Worm (Caenorhabditis elegans) whole organism, midembryonic: ENCODE measurements around the gene F12A10.9.

Source experiments
- T22C8.4 ChIP-seq: fragments of 200-800 bp; sonication (Bioruptor generic); IDR thresholded peaks from 2 replicates; pipeline ENCODE4 v1.3.6; 2022; ENCODE audit warnings: missing genetic modification characterization, missing compliant biosample characterization
- cog-1 ChIP-seq: sonication (generic microtip); optimal IDR thresholded peaks from 2 replicates; lab custom pipeline; 2016; ENCODE audit warnings: missing genetic modification characterization, missing compliant biosample characterization
- flt-1 ChIP-seq: fragments of 200-800 bp; sonication (Bioruptor generic); IDR thresholded peaks from 2 replicates; pipeline ENCODE4 v1.3.6; 2022; ENCODE audit warnings: missing genetic modification characterization, missing compliant biosample characterization
- klf-2 ChIP-seq: fragments of 200-800 bp; sonication (Bioruptor generic); conservative IDR thresholded peaks from 2 replicates; pipeline ENCODE4 v1.3.6; 2022; ENCODE audit warnings: missing genetic modification reagents, missing genetic modification characterization, missing compliant biosample characterization
- med-1 ChIP-seq: sonication (generic microtip); optimal IDR thresholded peaks from 2 replicates; lab custom pipeline; 2017; ENCODE audit warnings: missing genetic modification characterization, mild to moderate bottlenecking, missing compliant biosample characterization, antibody characterized with exemption, missing genetic modification reagents; ENCODE audit not compliant: insufficient read depth
- ref-1 ChIP-seq: fragments of 200-800 bp; sonication (Bioruptor generic); conservative IDR thresholded peaks from 2 replicates; pipeline ENCODE4 v1.3.6; 2022; ENCODE audit warnings: missing genetic modification reagents, missing genetic modification characterization, missing compliant biosample characterization
- tab-1 ChIP-seq: fragments of 200-800 bp; sonication (Bioruptor generic); IDR thresholded peaks from 2 replicates; pipeline ENCODE4 v1.3.6; 2022; ENCODE audit warnings: missing genetic modification characterization, missing compliant biosample characterization
- ztf-23 ChIP-seq: fragments of 200-800 bp; sonication (Bioruptor generic); IDR thresholded peaks from 2 replicates; pipeline ENCODE4 v1.3.6; 2022; ENCODE audit warnings: missing genetic modification reagents, missing genetic modification characterization, missing compliant biosample characterization
- ztf-29 ChIP-seq: fragments of 200-800 bp; sonication (Bioruptor generic); IDR thresholded peaks from 2 replicates; pipeline ENCODE4 v1.3.6; 2022; ENCODE audit warnings: missing genetic modification reagents, missing genetic modification characterization, missing compliant biosample characterization

The F12A10.9 gene

ce11 chrII:5498156-5498739 lies at the start of gene F12A10.9, which contains the start of gene suex-1:
TSS of gene F12A10.9 (plus strand) at chrII:5498689.
TSS of gene suex-1 (minus strand) at chrII:5498256.
- TF ChIP-seq cog-1 = no peak

ce11 chrII:5449219-5449618 lies 49.3 kb upstream of the F12A10.9 start:
- no peak for TF ChIP-seq T22C8.4 (GFP tag; lab: Robert Waterston, UW)
- TF ChIP-seq klf-2 (GFP tag; lab: Robert Waterston, UW) = no peak
- TF ChIP-seq flt-1 (GFP tag; lab: Robert Waterston, UW) = no peak

DNA sequence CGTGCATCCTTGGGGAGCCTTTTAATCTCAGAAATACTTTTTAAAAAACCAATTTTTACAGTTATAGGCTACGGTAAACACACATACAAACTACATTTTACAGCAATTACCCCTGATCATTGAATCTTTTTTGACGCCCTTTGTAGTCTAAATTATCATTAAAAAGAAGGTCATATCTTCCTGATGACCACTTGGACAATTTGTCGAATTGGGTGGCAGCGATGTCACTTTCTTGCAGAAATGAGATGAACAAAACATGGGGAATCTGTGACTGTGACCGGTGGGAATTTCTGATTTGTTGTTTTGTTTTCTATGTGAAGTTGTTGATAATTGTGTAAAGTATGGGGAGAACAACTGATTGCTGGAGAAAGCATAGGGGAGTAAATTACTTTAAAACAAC lies 48.9 kb upstream of the F12A10.9 start:
- TF ChIP-seq T22C8.4 (GFP tag; lab: Robert Waterston, UW) (no peak), klf-2 (GFP tag; lab: Robert Waterston, UW) (no peak), ztf-23 (GFP tag; lab: Robert Waterston, UW) (no peak), med-1 (GFP tag; lab: Kevin White, UChicago) (no peak), tab-1 (GFP tag; lab: Robert Waterston, UW) (no peak), ztf-29 (GFP tag; lab: Robert Waterston, UW) (no peak)

DNA sequence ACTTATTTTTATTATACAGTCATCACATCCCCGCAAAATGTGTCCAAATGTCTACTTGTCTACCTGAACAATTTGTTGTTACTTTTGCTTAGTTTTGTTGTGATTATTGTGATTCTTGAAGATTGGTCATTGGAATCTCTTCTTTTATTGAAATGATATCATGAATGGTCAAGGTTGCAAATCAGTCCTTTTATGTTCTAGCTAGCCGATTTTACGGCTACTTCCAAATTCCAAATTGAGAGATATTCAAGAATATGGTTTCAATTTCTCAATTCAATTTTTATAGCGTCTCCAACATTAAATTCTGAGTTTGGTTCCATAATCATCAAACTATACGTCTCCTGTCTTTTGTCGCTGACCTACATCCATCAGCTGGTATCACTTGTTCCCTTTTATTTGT lies 47.2 kb upstream of the F12A10.9 start:
- TF ChIP-seq ref-1 = no peak
- no peak for TF ChIP-seq T22C8.4 (GFP tag; lab: Robert Waterston, UW)
- TF ChIP-seq flt-1 (GFP tag; lab: Robert Waterston, UW) = no peak
- no peak for TF ChIP-seq klf-2 (GFP tag; lab: Robert Waterston, UW)
- TF ChIP-seq cog-1 = no peak
- no peak for TF ChIP-seq ztf-29 (GFP tag; lab: Robert Waterston, UW)

- TF ChIP-seq T22C8.4 (GFP tag; lab: Robert Waterston, UW) (no peak), ztf-23 (GFP tag; lab: Robert Waterston, UW) (no peak), med-1 (GFP tag; lab: Kevin White, UChicago) (no peak), cog-1 (no peak), ztf-29 (GFP tag; lab: Robert Waterston, UW) (no peak)
Observed at ce11 chrII:5453547-5453946, 44.9 kb upstream of the F12A10.9 start, which contains the start of gene dhs-5. TSS of gene dhs-5 (plus strand) at chrII:5453847.

DNA sequence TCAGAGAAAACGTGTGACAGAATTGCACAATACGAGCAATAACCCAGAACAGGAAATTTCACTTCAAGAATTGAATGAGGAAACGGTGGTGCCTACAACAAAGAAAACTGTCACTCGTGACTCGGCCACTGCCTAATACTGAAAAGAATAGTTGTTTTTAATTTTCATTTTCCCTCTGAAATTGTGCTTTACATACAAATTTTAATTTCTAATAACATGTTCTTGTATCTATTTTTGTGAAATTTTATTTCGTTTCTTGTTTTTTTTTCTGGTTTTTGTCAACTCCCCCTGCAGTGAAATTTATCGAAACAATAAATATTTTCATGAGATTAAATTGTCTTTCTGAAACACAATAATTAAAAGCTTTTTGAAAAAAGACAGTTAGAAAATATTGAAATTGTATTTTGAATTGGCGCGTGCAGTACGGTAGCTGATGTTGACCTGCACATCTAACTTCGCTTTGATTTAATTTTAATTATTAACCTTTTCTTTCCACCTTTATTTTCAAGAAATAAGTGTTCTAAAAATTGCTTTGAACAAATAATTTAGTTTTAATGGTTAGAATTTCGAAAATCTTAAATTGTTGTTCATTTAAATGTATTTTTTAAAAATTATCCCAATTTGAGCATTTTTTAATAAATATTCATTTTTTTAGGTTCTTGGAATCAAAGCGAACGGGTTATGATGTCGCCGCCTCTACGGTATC lies 42.7 kb upstream of the F12A10.9 start, which contains the start of gene daz-1:
TSS of gene daz-1 (plus strand) at position 656 of the 706 bp plus-strand sequence.
- TF ChIP-seq ref-1 (no peak), ztf-23 (GFP tag; lab: Robert Waterston, UW) (no peak), cog-1 (no peak), klf-2 (GFP tag; lab: Robert Waterston, UW) (no peak), med-1 (GFP tag; lab: Kevin White, UChicago) (no peak), tab-1 (GFP tag; lab: Robert Waterston, UW) (no peak), ztf-29 (GFP tag; lab: Robert Waterston, UW) (no peak), T22C8.4 (GFP tag; lab: Robert Waterston, UW) (no peak), flt-1 (GFP tag; lab: Robert Waterston, UW) (no peak)

- no peak for TF ChIP-seq flt-1 (GFP tag; lab: Robert Waterston, UW)
- no peak for TF ChIP-seq ref-1
- TF ChIP-seq klf-2 (GFP tag; lab: Robert Waterston, UW) = no peak
- TF ChIP-seq ztf-29 (GFP tag; lab: Robert Waterston, UW) = no peak
- no peak for TF ChIP-seq med-1 (GFP tag; lab: Kevin White, UChicago)
- TF ChIP-seq T22C8.4 (GFP tag; lab: Robert Waterston, UW) = no peak
- no peak for TF ChIP-seq ztf-23 (GFP tag; lab: Robert Waterston, UW)
- no peak for TF ChIP-seq tab-1 (GFP tag; lab: Robert Waterston, UW)
- TF ChIP-seq cog-1 = no peak
Observed at ce11 chrII:5458683-5459410, 39.6 kb upstream of the F12A10.9 start.

ce11 chrII:5459534-5459933 lies 39.0 kb upstream of the F12A10.9 start:
- TF ChIP-seq tab-1 (GFP tag; lab: Robert Waterston, UW) (no peak), ztf-23 (GFP tag; lab: Robert Waterston, UW) (no peak), med-1 (GFP tag; lab: Kevin White, UChicago) (no peak)

DNA sequence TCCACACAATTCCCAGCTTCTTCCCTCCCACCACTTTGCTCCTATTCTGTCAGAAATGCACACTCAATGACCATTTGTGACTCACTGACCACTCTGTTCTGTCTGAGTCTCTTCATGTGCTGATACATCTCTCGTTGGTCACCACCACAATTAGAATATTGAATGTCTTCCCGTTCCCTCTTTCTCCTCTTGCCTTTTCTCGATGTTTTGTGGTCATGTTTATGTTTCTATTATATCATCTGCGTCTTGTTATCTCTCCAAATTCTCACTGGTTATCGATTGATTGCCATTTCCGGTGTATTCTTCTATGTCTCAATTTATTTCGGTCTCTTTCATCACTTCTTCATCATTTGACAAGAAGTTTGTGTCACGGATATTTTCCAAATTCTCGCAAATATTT lies 37.6 kb upstream of the F12A10.9 start:
- TF ChIP-seq cog-1 (peak; percentile 16), klf-2 (GFP tag; lab: Robert Waterston, UW) (no peak), ztf-29 (GFP tag; lab: Robert Waterston, UW) (no peak), T22C8.4 (GFP tag; lab: Robert Waterston, UW) (peak; percentile 72)

ce11 chrII:5463692-5464300 lies 34.7 kb upstream of the F12A10.9 start:
- no peak for TF ChIP-seq ref-1
- no peak for TF ChIP-seq flt-1 (GFP tag; lab: Robert Waterston, UW)
